Fruit fly (Drosophila melanogaster) whole organism: ENCODE data around the gene toe.

Experiments
- CG8478 ChIP-seq: fragments of >200 bp; optimal IDR thresholded peaks from 2 replicates; lab custom pipeline; 2018; ENCODE audit warnings: inconsistent platforms
- Dll ChIP-seq: fragments of >200 bp; optimal IDR thresholded peaks from 2 replicates; lab custom pipeline; 2017
- EcR ChIP-seq, 2 experiments: fragments of >200 bp; optimal IDR thresholded peaks; 2 replicates each; lab custom pipeline; 2017; ENCODE audit warnings: missing biosample characterization in 2 of 2, missing genetic modification characterization in 2 of 2, missing genetic modification reagents in 2 of 2
- pan ChIP-seq: fragments of >200 bp; optimal IDR thresholded peaks from 2 replicates; lab custom pipeline; 2017
- psq ChIP-seq: fragments of >200 bp; optimal IDR thresholded peaks from 2 replicates; lab custom pipeline; 2017

DNA sequence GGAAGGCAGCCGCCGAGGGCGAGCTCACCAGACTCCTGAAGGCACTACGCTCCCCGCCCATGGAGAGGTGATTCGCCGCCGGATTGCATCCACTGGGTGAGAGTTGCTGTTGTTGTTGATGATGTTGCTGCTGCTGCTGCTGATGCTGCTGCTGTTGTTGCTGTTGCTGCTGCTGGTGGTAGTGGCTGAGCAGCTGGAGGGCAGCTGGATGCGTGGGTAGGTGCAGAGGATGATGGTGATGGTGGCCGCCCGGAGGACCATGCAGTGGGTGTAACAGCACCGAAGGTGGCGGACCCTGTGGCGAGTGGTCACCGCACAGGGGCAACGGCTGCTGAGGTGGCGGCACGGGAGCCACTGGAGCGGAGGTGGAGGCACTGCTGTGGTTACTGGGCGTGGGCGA is 31.1 kb upstream of the toe start:
- no peak for TF ChIP-seq CG8478 (lab: Kevin White, UChicago)
- no peak for TF ChIP-seq psq (lab: Kevin White, UChicago)
- no peak for TF ChIP-seq Dll (lab: Kevin White, UChicago)
- TF ChIP-seq pan (lab: Kevin White, UChicago), result no peak
- no peak for TF ChIP-seq EcR (GFP tag; optimal IDR thresholded peaks at IDR 0.05; lab: Kevin White, UChicago)
